Worm (Caenorhabditis elegans): ENCODE data around the gene tebp-1.

tebp-1 gene

ce11 chrII:14381450-14381849 is 19.6 kb downstream of the tebp-1 start, which contains the start of gene sdz-26:
Gene sdz-26 (plus strand): TSS chrII:14381750.
- no peak for TF ChIP-seq unc-62 (GFP tag; optimal IDR thresholded peaks at IDR 0.05)

- TF ChIP-seq unc-62 (GFP tag; optimal IDR thresholded peaks at IDR 0.05) = no peak
Measured at ce11 chrII:14383644-14384043, 21.8 kb downstream of the tebp-1 start, which contains the start of gene mes-2. Gene mes-2 (plus strand): TSS chrII:14383973.

- no peak for TF ChIP-seq unc-62 (GFP tag; optimal IDR thresholded peaks at IDR 0.05)
Measured at ce11 chrII:14388213-14388612, 26.4 kb downstream of the tebp-1 start, which contains the start of gene F26H11.8. Gene F26H11.8 (plus strand): TSS chrII:14388513.

ce11 chrII:14390036-14390763 is 28.4 kb downstream of the tebp-1 start, which contains the start of the genes kbp-3 and nurf-1:
Gene kbp-3 (minus strand): TSS chrII:14390078.
Gene nurf-1 (plus strand): TSS chrII:14390713.
- TF ChIP-seq unc-62 (GFP tag; optimal IDR thresholded peaks at IDR 0.05) = no peak

ce11 chrII:14393766-14394165 is 31.9 kb downstream of the tebp-1 start:
- TF ChIP-seq unc-62 (GFP tag; optimal IDR thresholded peaks at IDR 0.05) = no peak

- TF ChIP-seq unc-62 (GFP tag; optimal IDR thresholded peaks at IDR 0.05) = no peak
Measured at ce11 chrII:14399595-14399994, 37.8 kb downstream of the tebp-1 start.

ce11 chrII:14401098-14401497 is 39.3 kb downstream of the tebp-1 start:
- no peak for TF ChIP-seq unc-62 (GFP tag; optimal IDR thresholded peaks at IDR 0.05)

ce11 chrII:14404266-14404665 is 42.4 kb downstream of the tebp-1 start:
- TF ChIP-seq unc-62 (GFP tag; optimal IDR thresholded peaks at IDR 0.05) = no peak

- TF ChIP-seq unc-62 (GFP tag; optimal IDR thresholded peaks at IDR 0.05) = no peak
Measured at ce11 chrII:14404741-14405488, 43.1 kb downstream of the tebp-1 start.

ce11 chrII:14405489-14406059 is 43.8 kb downstream of the tebp-1 start:
- TF ChIP-seq unc-62 (GFP tag; optimal IDR thresholded peaks at IDR 0.05) = no peak

- no peak for TF ChIP-seq unc-62 (GFP tag; optimal IDR thresholded peaks at IDR 0.05)
Measured at ce11 chrII:14406117-14406935, 44.5 kb downstream of the tebp-1 start.

- no peak for TF ChIP-seq unc-62 (GFP tag; optimal IDR thresholded peaks at IDR 0.05)
Measured at ce11 chrII:14407332-14408270, 45.8 kb downstream of the tebp-1 start.

- no peak for TF ChIP-seq unc-62 (GFP tag; optimal IDR thresholded peaks at IDR 0.05)
Measured at ce11 chrII:14408312-14408711, 46.5 kb downstream of the tebp-1 start, which contains the start of gene F26H11.4. Gene F26H11.4 (plus strand): TSS chrII:14408612.

ce11 chrII:14410768-14411167 is 48.9 kb downstream of the tebp-1 start, which contains the start of gene dsb-2:
Gene dsb-2 (plus strand): TSS chrII:14411095.
- TF ChIP-seq unc-62 (GFP tag; optimal IDR thresholded peaks at IDR 0.05) = no peak

Data from whole organism, dauer.